Fruit fly (Drosophila melanogaster): Measurements from ENCODE around the gene Kdm5.

Gene Kdm5

dm6 chr2L:5999247-5999646 is at the start of gene Kdm5:
Gene Kdm5 (minus strand): TSS chr2L:5999501.
- peak; percentile 17 for TF ChIP-seq ey (GFP tag; optimal IDR thresholded peaks at IDR 0.05)
- TF ChIP-seq foxo (GFP tag; optimal IDR thresholded peaks at IDR 0.05): peak in 1 of 2 experiments; percentile 38
- TF ChIP-seq Abd-B (GFP tag; optimal IDR thresholded peaks at IDR 0.05): no peak
- no peak for TF ChIP-seq Vsx2 (GFP tag; optimal IDR thresholded peaks at IDR 0.05; ENCODE audit: partially characterized antibody)
- peak; percentile 27 for TF ChIP-seq HLH106 (tag; optimal IDR thresholded peaks at IDR 0.05)
- peak; percentile 1 for TF ChIP-seq dmrt93B (GFP tag; optimal IDR thresholded peaks at IDR 0.05)
- peak; percentile 51 for TF ChIP-seq rgr (GFP tag; optimal IDR thresholded peaks at IDR 0.05)
- TF ChIP-seq GATAd (GFP tag; optimal IDR thresholded peaks at IDR 0.05): no peak
- no peak for TF ChIP-seq Dif (GFP tag; optimal IDR thresholded peaks at IDR 0.05; ENCODE audit: partially characterized antibody)
- TF ChIP-seq Mio (GFP tag; optimal IDR thresholded peaks at IDR 0.05): no peak
- peak; percentile 56 for TF ChIP-seq br (GFP tag; optimal IDR thresholded peaks at IDR 0.05)
- no peak for TF ChIP-seq Hnf4 (GFP tag; optimal IDR thresholded peaks at IDR 0.05)
- TF ChIP-seq CG9705 (GFP tag; optimal IDR thresholded peaks at IDR 0.05): no peak
- TF ChIP-seq h (GFP tag; optimal IDR thresholded peaks at IDR 0.05): peak; percentile 36
- no peak for TF ChIP-seq dsf (GFP tag; optimal IDR thresholded peaks at IDR 0.05; ENCODE audit: borderline replicate concordance)
- no peak for TF ChIP-seq CrebA (GFP tag; optimal IDR thresholded peaks at IDR 0.05; ENCODE audit: borderline replicate concordance)
- peak; percentile 23 for TF ChIP-seq fru (GFP tag; optimal IDR thresholded peaks at IDR 0.05)
- no peak for TF ChIP-seq Jra (GFP tag; optimal IDR thresholded peaks at IDR 0.05)
- peak; percentile 32 for TF ChIP-seq Sp1 (GFP tag; optimal IDR thresholded peaks at IDR 0.05)
- peak; percentile 82 for TF ChIP-seq Hr83 (GFP tag; optimal IDR thresholded peaks at IDR 0.05; ENCODE audit: poor library complexity, severe bottlenecking)
- TF ChIP-seq Rel (GFP tag; optimal IDR thresholded peaks at IDR 0.05): no peak
- peak; percentile 87 for TF ChIP-seq Rel (tag; optimal IDR thresholded peaks at IDR 0.05)
- TF ChIP-seq sage (GFP tag; optimal IDR thresholded peaks at IDR 0.05): no peak
- TF ChIP-seq psq (GFP tag; optimal IDR thresholded peaks at IDR 0.05): peak; percentile 32

DNA sequence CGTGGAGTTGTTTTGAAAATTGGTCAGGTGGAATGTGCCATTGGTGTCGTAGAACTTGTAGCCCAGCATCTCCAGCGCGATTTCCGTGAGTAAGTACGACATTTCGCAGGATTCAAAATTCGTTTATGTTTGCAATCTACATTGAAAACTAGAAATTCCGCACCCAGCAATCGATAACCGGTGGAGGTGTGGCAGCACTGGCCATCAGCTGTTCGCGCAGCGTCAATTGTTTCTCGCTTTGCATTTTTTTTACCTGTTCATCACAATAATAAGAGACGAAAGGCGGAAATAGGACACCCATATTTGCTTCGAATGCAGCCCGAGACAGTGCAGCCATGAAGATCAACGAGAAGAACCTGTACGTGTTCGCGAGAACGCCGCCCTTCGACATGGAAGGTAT is 49.2 kb upstream of the Kdm5 start, which contains the start of the genes CG34179 and slmo:
Gene CG34179 (minus strand): TSS at position 165 of the 400 bp plus-strand sequence.
Gene slmo (minus strand): TSS at position 165 of the 400 bp plus-strand sequence.
- TF ChIP-seq psq (GFP tag; optimal IDR thresholded peaks at IDR 0.05) (no peak), sage (GFP tag; optimal IDR thresholded peaks at IDR 0.05) (no peak), h (GFP tag; optimal IDR thresholded peaks at IDR 0.05) (no peak), Hr83 (GFP tag; optimal IDR thresholded peaks at IDR 0.05; ENCODE audit: poor library complexity, severe bottlenecking) (no peak), Hnf4 (GFP tag; optimal IDR thresholded peaks at IDR 0.05) (no peak), Abd-B (GFP tag; optimal IDR thresholded peaks at IDR 0.05) (no peak), CrebA (GFP tag; optimal IDR thresholded peaks at IDR 0.05; ENCODE audit: borderline replicate concordance) (no peak), CG32264 (GFP tag; optimal IDR thresholded peaks at IDR 0.05) (no peak), fru (GFP tag; optimal IDR thresholded peaks at IDR 0.05) (no peak), N (GFP tag; optimal IDR thresholded peaks at IDR 0.05) (no peak), jim (GFP tag; optimal IDR thresholded peaks at IDR 0.05) (no peak), Dfd (GFP tag; optimal IDR thresholded peaks at IDR 0.05) (no peak), Vsx2 (GFP tag; optimal IDR thresholded peaks at IDR 0.05; ENCODE audit: partially characterized antibody) (no peak), woc (GFP tag; optimal IDR thresholded peaks at IDR 0.05) (no peak)

DNA sequence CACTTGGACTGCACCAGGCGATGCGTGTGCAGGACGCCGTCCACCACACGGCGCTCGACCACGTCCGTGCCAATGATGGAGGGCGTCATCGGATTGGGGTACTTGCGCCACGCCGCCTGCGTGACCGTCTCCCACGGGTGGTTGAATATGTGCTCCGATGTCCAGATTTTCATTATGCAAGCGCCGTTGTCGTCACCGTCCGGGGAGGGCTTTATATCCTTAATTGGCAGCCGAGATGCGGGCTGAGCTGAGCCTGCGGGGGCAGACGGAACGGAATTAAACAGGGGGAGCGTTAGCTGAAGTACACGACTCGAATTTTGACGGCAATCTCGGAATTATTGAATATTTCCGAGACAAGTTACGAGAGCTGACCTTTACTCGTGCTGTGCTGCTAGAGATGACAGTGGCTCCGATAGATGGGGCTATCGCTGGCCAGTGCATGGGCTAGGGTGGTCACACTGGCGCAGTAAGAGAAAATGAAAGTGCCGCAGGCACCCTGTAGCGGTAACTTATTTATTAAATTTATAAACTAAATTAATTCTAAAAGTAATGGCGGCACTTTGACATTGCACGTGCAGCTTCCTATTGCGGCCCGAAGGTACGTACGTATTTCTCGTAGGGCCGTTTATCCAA is 48.3 kb upstream of the Kdm5 start, which contains the start of gene IPIP:
Gene IPIP (plus strand): TSS at position 475 of the 633 bp plus-strand sequence.
- TF ChIP-seq Sp1 (GFP tag; optimal IDR thresholded peaks at IDR 0.05) (peak; percentile 30), Vsx2 (GFP tag; optimal IDR thresholded peaks at IDR 0.05; ENCODE audit: partially characterized antibody) (no peak), Dif (GFP tag; optimal IDR thresholded peaks at IDR 0.05; ENCODE audit: partially characterized antibody) (peak; percentile 2), rgr (GFP tag; optimal IDR thresholded peaks at IDR 0.05) (peak; percentile 60), Hnf4 (GFP tag; optimal IDR thresholded peaks at IDR 0.05) (no peak), GATAd (GFP tag; optimal IDR thresholded peaks at IDR 0.05) (no peak), CG9705 (GFP tag; optimal IDR thresholded peaks at IDR 0.05) (peak; percentile 17), Jra (GFP tag; optimal IDR thresholded peaks at IDR 0.05) (no peak), Mio (GFP tag; optimal IDR thresholded peaks at IDR 0.05) (no peak), Myc (optimal IDR thresholded peaks at IDR 0.05) (no peak), psq (GFP tag; optimal IDR thresholded peaks at IDR 0.05) (no peak), woc (GFP tag; optimal IDR thresholded peaks at IDR 0.05) (no peak), foxo (GFP tag; optimal IDR thresholded peaks at IDR 0.05) (peak in 1 of 2 experiments; percentile 36), brk (GFP tag; optimal IDR thresholded peaks at IDR 0.05) (no peak), pan (optimal IDR thresholded peaks at IDR 0.05) (no peak), Abd-B (GFP tag; optimal IDR thresholded peaks at IDR 0.05) (no peak), HLH106 (tag; optimal IDR thresholded peaks at IDR 0.05) (peak; percentile 33), h (GFP tag; optimal IDR thresholded peaks at IDR 0.05) (peak; percentile 69), dmrt93B (GFP tag; optimal IDR thresholded peaks at IDR 0.05) (no peak), CG32264 (GFP tag; optimal IDR thresholded peaks at IDR 0.05) (no peak), Rel (GFP tag; optimal IDR thresholded peaks at IDR 0.05) (no peak), Rel (tag; optimal IDR thresholded peaks at IDR 0.05) (peak; percentile 47), fru (GFP tag; optimal IDR thresholded peaks at IDR 0.05) (peak; percentile 65), Dfd (GFP tag; optimal IDR thresholded peaks at IDR 0.05) (no peak), br (GFP tag; optimal IDR thresholded peaks at IDR 0.05) (peak; percentile 39), lola (GFP tag; optimal IDR thresholded peaks at IDR 0.05) (no peak), OdsH (GFP tag; optimal IDR thresholded peaks at IDR 0.05) (peak; percentile 5), N (GFP tag; optimal IDR thresholded peaks at IDR 0.05) (no peak), Hr78 (GFP tag; optimal IDR thresholded peaks at IDR 0.05) (no peak), ey (GFP tag; optimal IDR thresholded peaks at IDR 0.05) (peak; percentile 9), sv (GFP tag; optimal IDR thresholded peaks at IDR 0.05) (no peak), dl (GFP tag; optimal IDR thresholded peaks at IDR 0.05; ENCODE audit: insufficient read depth in 1 of 2, partially characterized antibody in 2 of 2) (no peak), Hr83 (GFP tag; optimal IDR thresholded peaks at IDR 0.05; ENCODE audit: poor library complexity, severe bottlenecking) (peak; percentile 94)
